Worm (Caenorhabditis elegans) whole organism, L4 larva: ENCODE results near the gene F13C5.5.

Source experiments
- ZK337.2 ChIP-seq: fragments of 200-800 bp; sonication (Bioruptor generic); IDR thresholded peaks from 2 replicates; pipeline ENCODE4 v1.3.6; 2022; ENCODE audit warnings: missing genetic modification reagents, missing genetic modification characterization, missing compliant biosample characterization
- ces-1 ChIP-seq: fragments of 150-350 bp; sonication (generic microtip); optimal IDR thresholded peaks from 4 replicates; lab custom pipeline; 2014; ENCODE audit warnings: missing biosample characterization, missing genetic modification reagents, missing genetic modification characterization
- dve-1 ChIP-seq: sonication (generic microtip); optimal IDR thresholded peaks from 2 replicates; lab custom pipeline; 2017; ENCODE audit warnings: antibody characterized with exemption, mild to moderate bottlenecking, missing genetic modification characterization, missing compliant biosample characterization; ENCODE audit not compliant: insufficient read depth
- egl-27 ChIP-seq: sonication (generic microtip); optimal IDR thresholded peaks from 3 replicates; lab custom pipeline; 2017; ENCODE audit warnings: missing biosample characterization, missing genetic modification reagents, missing genetic modification characterization
- hlh-11 ChIP-seq: fragments of 200-800 bp; sonication (Bioruptor generic); optimal IDR thresholded peaks from 2 replicates; lab custom pipeline; 2018; ENCODE audit warnings: mild to moderate bottlenecking, missing genetic modification characterization, missing compliant biosample characterization
- nhr-6 ChIP-seq: fragments of 150-350 bp; optimal IDR thresholded peaks from 2 replicates; lab custom pipeline; 2014; ENCODE audit warnings: missing biosample characterization, missing genetic modification characterization
- nhr-77 ChIP-seq: fragments of 150-350 bp; optimal IDR thresholded peaks from 2 replicates; lab custom pipeline; 2014; ENCODE audit warnings: missing biosample characterization, missing genetic modification characterization
- unc-130 ChIP-seq: sonication (generic microtip); optimal IDR thresholded peaks from 2 replicates; lab custom pipeline; 2016; ENCODE audit warnings: missing genetic modification reagents, missing genetic modification characterization, missing compliant biosample characterization
- zip-2 ChIP-seq: fragments of 150-350 bp; optimal IDR thresholded peaks from 2 replicates; lab custom pipeline; 2014; ENCODE audit warnings: missing biosample characterization, missing genetic modification characterization

- no peak for TF ChIP-seq nhr-6 (tag; lab: Kevin White, UChicago)
- TF ChIP-seq dve-1 (tag; lab: Kevin White, UChicago): no peak
- no peak for TF ChIP-seq ces-1 (GFP tag; lab: Kevin White, UChicago)
- no peak for TF ChIP-seq unc-130
- no peak for TF ChIP-seq ZK337.2
- TF ChIP-seq nhr-77 (tag; lab: Kevin White, UChicago): no peak
- TF ChIP-seq zip-2: no peak
- no peak for TF ChIP-seq egl-27 (tag; lab: Kevin White, UChicago)
- TF ChIP-seq hlh-11: no peak
Observed at ce11 chrX:593910-594447, 14.3 kb downstream of the F13C5.5 start, which contains the start of gene F13C5.2.
